Worm (Caenorhabditis elegans) whole organism, late embryonic: Measurements from ENCODE around the gene srh-134.
A peak's percentile ranks its signal among the peaks of the same experiment; 100 is the strongest.

Experiments
- K09A11.1 ChIP-seq: sonication (generic microtip); optimal IDR thresholded peaks from 2 replicates; lab custom pipeline; 2017; ENCODE audit warnings: antibody characterized with exemption, mild to moderate bottlenecking, missing genetic modification characterization, missing compliant biosample characterization; ENCODE audit not compliant: insufficient read depth
- Y22D7AL.16 ChIP-seq: sonication (generic microtip); optimal IDR thresholded peaks from 2 replicates; lab custom pipeline; 2016; ENCODE audit warnings: missing genetic modification characterization, missing compliant biosample characterization
- ama-1 ChIP-seq: fragments of 150-350 bp; optimal IDR thresholded peaks from 2 replicates; lab custom pipeline; 2014
- ceh-18 ChIP-seq: sonication (generic microtip); optimal IDR thresholded peaks from 2 replicates; lab custom pipeline; 2016; ENCODE audit warnings: missing genetic modification characterization, missing compliant biosample characterization
- ceh-19 ChIP-seq: fragments of 200-800 bp; sonication (Bioruptor generic); optimal IDR thresholded peaks from 2 replicates; lab custom pipeline; 2018; ENCODE audit warnings: mild to moderate bottlenecking, missing genetic modification characterization, missing compliant biosample characterization
- ceh-2 ChIP-seq: sonication (generic microtip); optimal IDR thresholded peaks from 2 replicates; lab custom pipeline; 2016; ENCODE audit warnings: missing genotype, missing genetic modification characterization, missing compliant biosample characterization
- ceh-45 ChIP-seq: fragments of 200-800 bp; sonication (Bioruptor generic); IDR thresholded peaks from 2 replicates; pipeline ENCODE4 v1.3.6; 2022; ENCODE audit warnings: missing genetic modification reagents, missing genetic modification characterization, missing compliant biosample characterization
- ceh-9 ChIP-seq: sonication (generic microtip); optimal IDR thresholded peaks from 2 replicates; lab custom pipeline; 2016; ENCODE audit warnings: mild to moderate bottlenecking, missing genetic modification characterization, inconsistent platforms, missing compliant biosample characterization
- dmd-4 ChIP-seq: sonication (generic microtip); optimal IDR thresholded peaks from 2 replicates; lab custom pipeline; 2016; ENCODE audit warnings: borderline replicate concordance, missing genetic modification characterization, missing compliant biosample characterization
- elt-2 ChIP-seq: sonication (generic microtip); optimal IDR thresholded peaks from 2 replicates; lab custom pipeline; 2016; ENCODE audit warnings: missing genetic modification reagents, missing genetic modification characterization, missing compliant biosample characterization
- fax-1 ChIP-seq: sonication (generic microtip); optimal IDR thresholded peaks from 2 replicates; lab custom pipeline; 2016; ENCODE audit warnings: missing genotype, missing genetic modification characterization, missing compliant biosample characterization
- fkh-10 ChIP-seq: fragments of 150-350 bp; optimal IDR thresholded peaks from 2 replicates; lab custom pipeline; 2014; ENCODE audit warnings: missing biosample characterization, missing genetic modification reagents, missing genetic modification characterization
- fkh-6 ChIP-seq: sonication (generic microtip); optimal IDR thresholded peaks from 2 replicates; lab custom pipeline; 2016; ENCODE audit warnings: missing genetic modification characterization, missing compliant biosample characterization
- gmeb-2 ChIP-seq: sonication (generic microtip); optimal IDR thresholded peaks from 2 replicates; lab custom pipeline; 2016; ENCODE audit warnings: missing genetic modification characterization, inconsistent platforms, missing compliant biosample characterization
- hlh-30 ChIP-seq: sonication (generic microtip); optimal IDR thresholded peaks from 2 replicates; lab custom pipeline; 2017; ENCODE audit warnings: antibody characterized with exemption, missing genetic modification characterization, missing compliant biosample characterization; ENCODE audit not compliant: insufficient read depth
- hlh-6 ChIP-seq: sonication (generic microtip); optimal IDR thresholded peaks from 2 replicates; lab custom pipeline; 2016; ENCODE audit warnings: missing genotype, missing genetic modification characterization, missing compliant biosample characterization
- lim-6 ChIP-seq: sonication (generic microtip); optimal IDR thresholded peaks from 2 replicates; lab custom pipeline; 2016; ENCODE audit warnings: missing genetic modification characterization, missing compliant biosample characterization
- lin-11 ChIP-seq: fragments of 200-800 bp; sonication (Bioruptor generic); optimal IDR thresholded peaks from 2 replicates; lab custom pipeline; 2018; ENCODE audit warnings: mild to moderate bottlenecking, missing genetic modification characterization, missing compliant biosample characterization
- madf-2 ChIP-seq: sonication (generic microtip); optimal IDR thresholded peaks from 2 replicates; lab custom pipeline; 2017; ENCODE audit warnings: missing genetic modification characterization, missing compliant biosample characterization
- nfya-1 ChIP-seq: sonication (generic microtip); optimal IDR thresholded peaks from 2 replicates; lab custom pipeline; 2017; ENCODE audit warnings: missing genetic modification characterization, mild to moderate bottlenecking, missing compliant biosample characterization, antibody characterized with exemption, moderate library complexity
- nhr-11 ChIP-seq: fragments of 150-350 bp; optimal IDR thresholded peaks from 2 replicates; lab custom pipeline; 2014; ENCODE audit warnings: missing biosample characterization, missing genetic modification characterization
- npax-4 ChIP-seq: sonication (generic microtip); optimal IDR thresholded peaks from 2 replicates; lab custom pipeline; 2016; ENCODE audit warnings: missing genetic modification characterization, missing compliant biosample characterization
- pag-3 ChIP-seq: sonication (generic microtip); optimal IDR thresholded peaks from 2 replicates; lab custom pipeline; 2016; ENCODE audit warnings: missing compliant biosample characterization, missing genetic modification characterization, borderline replicate concordance
- pat-9 ChIP-seq: fragments of 200-800 bp; sonication (Bioruptor generic); optimal IDR thresholded peaks from 2 replicates; lab custom pipeline; 2018; ENCODE audit warnings: mild to moderate bottlenecking, missing genetic modification characterization, moderate library complexity, missing compliant biosample characterization
- pha-2 ChIP-seq: sonication (generic microtip); optimal IDR thresholded peaks from 2 replicates; lab custom pipeline; 2017; ENCODE audit warnings: mild to moderate bottlenecking, missing genetic modification characterization, missing compliant biosample characterization
- pqm-1 ChIP-seq: sonication (generic microtip); optimal IDR thresholded peaks from 2 replicates; lab custom pipeline; 2016; ENCODE audit warnings: missing genetic modification characterization, missing compliant biosample characterization
- rnt-1 ChIP-seq: sonication (generic microtip); optimal IDR thresholded peaks from 2 replicates; lab custom pipeline; 2016; ENCODE audit warnings: missing genetic modification characterization, missing compliant biosample characterization
- sdc-2 ChIP-seq: sonication (generic microtip); optimal IDR thresholded peaks from 2 replicates; lab custom pipeline; 2016; ENCODE audit warnings: missing genotype, missing genetic modification characterization, missing compliant biosample characterization
- unc-3 ChIP-seq, 2 experiments: fragments of 200-800 bp in 1 of 2; sonication (Bioruptor generic) in 1 of 2; sonication (generic microtip) in 1 of 2; conservative IDR thresholded peaks in 1 of 2; optimal IDR thresholded peaks in 1 of 2; 2 replicates each; pipeline versions ENCODE4 v1.3.6 to Lab custom; 2016 to 2022; ENCODE audit warnings: missing compliant biosample characterization in 2 of 2, missing genetic modification characterization in 2 of 2, missing genetic modification reagents in 1 of 2
- unc-42 ChIP-seq: sonication (generic microtip); optimal IDR thresholded peaks from 2 replicates; lab custom pipeline; 2016; ENCODE audit warnings: missing genotype, missing genetic modification characterization, missing compliant biosample characterization
- zip-5 ChIP-seq: sonication (generic microtip); optimal IDR thresholded peaks from 2 replicates; lab custom pipeline; 2016; ENCODE audit warnings: missing genetic modification characterization, missing compliant biosample characterization
- ztf-16 ChIP-seq: sonication (generic microtip); optimal IDR thresholded peaks from 2 replicates; lab custom pipeline; 2017; ENCODE audit warnings: missing genetic modification characterization, missing compliant biosample characterization

srh-134 gene

DNA sequence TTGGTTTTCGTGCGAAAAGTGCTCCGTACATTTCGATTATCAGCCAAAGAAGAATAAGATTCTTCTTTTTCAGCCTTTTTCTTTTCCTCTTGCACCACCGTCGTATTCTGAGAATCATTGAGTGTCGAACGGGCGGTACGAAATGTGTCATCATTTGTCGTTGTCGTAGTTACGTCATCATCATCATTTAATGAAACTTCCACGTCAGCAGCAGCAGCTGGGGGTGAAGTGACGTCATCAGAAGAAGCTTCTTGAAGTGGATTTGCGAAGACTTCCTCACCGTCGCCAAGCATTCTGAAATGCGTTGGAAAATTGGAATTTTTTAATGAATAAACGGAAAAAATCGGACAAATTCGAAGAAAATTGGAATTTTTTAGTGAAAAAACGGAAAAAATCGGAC lies 37.3 kb downstream of the srh-134 start, which contains the start of gene snx-6:
TSS of gene snx-6 (minus strand) at position 294 of the 400 bp plus-strand sequence.
- no peak for TF ChIP-seq lin-11
- no peak for TF ChIP-seq ceh-2 (tag; lab: Kevin White, UChicago)
- no peak for TF ChIP-seq fax-1 (tag; lab: Kevin White, UChicago)
- no peak for TF ChIP-seq dmd-4 (tag; lab: Kevin White, UChicago)
- no peak for TF ChIP-seq lim-6 (tag; lab: Kevin White, UChicago)
- TF ChIP-seq zip-5 (tag; lab: Kevin White, UChicago) = no peak
- no peak for TF ChIP-seq pqm-1 (tag; lab: Kevin White, UChicago)
- no peak for TF ChIP-seq pat-9 (tag; lab: Kevin White, UChicago)
- TF ChIP-seq Y22D7AL.16 (tag; lab: Kevin White, UChicago) = no peak
- no peak for TF ChIP-seq ceh-9 (tag; lab: Kevin White, UChicago)
- TF ChIP-seq ama-1 (lab: Kevin White, UChicago) = no peak
- no peak for TF ChIP-seq rnt-1 (tag; lab: Kevin White, UChicago)
- TF ChIP-seq K09A11.1 (tag; lab: Kevin White, UChicago) = no peak
- TF ChIP-seq unc-3 (GFP tag; conservative IDR thresholded peaks at IDR 0.05; lab: Robert Waterston, UW) = no peak
- TF ChIP-seq unc-3 (tag; optimal IDR thresholded peaks at IDR 0.05; lab: Kevin White, UChicago) = no peak
- TF ChIP-seq gmeb-2 (tag; lab: Kevin White, UChicago) = no peak
- TF ChIP-seq pha-2 (tag; lab: Kevin White, UChicago) = no peak
- TF ChIP-seq ceh-18 (tag; lab: Kevin White, UChicago) = no peak
- TF ChIP-seq ztf-16 (tag; lab: Kevin White, UChicago) = no peak
- no peak for TF ChIP-seq pag-3 (tag; lab: Kevin White, UChicago)
- no peak for TF ChIP-seq nhr-11 (tag; lab: Kevin White, UChicago)

DNA sequence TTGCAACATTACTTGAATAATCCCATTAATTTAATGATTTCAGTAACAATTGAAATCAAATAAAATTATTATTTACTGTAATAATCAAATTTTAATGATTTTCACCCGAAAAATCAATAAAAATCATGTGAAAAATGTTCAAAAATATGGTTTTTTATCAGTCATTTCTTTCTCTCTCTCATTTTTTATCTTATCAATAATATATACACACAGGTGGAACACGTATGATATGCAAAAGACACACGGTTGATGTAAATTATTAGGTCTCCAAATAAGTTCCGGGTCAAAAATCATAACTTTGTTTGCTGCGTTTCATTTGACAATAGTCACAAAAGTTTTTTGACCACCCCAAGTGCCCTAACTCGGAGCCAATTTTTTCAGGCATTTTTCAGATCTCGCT lies 38.9 kb downstream of the srh-134 start:
- peak; percentile 52 for TF ChIP-seq elt-2 (tag; lab: Kevin White, UChicago)
- TF ChIP-seq fkh-10 = no peak
- TF ChIP-seq, all 69 proteins: peak for 1

DNA sequence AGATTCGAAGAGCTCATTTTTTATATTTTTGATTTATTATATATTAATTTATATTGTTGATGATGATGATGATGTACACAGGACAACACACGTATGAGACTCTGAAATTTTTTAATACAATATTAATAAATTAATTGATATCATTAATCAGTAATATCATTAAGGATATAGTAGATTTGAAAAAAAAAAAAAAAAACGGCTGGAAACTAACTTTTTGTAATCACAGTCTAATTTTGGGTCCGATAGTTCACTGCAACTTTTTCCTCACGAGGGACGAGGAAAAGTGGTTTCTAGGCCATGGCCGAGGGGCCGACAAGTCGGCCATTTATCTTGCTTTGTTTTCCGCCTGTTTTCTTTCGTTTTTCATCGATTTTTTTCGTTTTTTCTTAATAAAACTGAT lies 50.4 kb downstream of the srh-134 start, which contains the start of gene gck-3:
TSS of gene gck-3 (minus strand) at position 101 of the 400 bp plus-strand sequence.
- TF ChIP-seq ceh-45 (GFP tag; lab: Robert Waterston, UW) = no peak
- TF ChIP-seq ceh-19 (GFP tag; lab: Kevin White, UChicago) = no peak
- TF ChIP-seq hlh-30 (tag; lab: Kevin White, UChicago) = no peak
- no peak for TF ChIP-seq npax-4 (tag; lab: Kevin White, UChicago)
- no peak for TF ChIP-seq hlh-6 (tag; lab: Kevin White, UChicago)
- TF ChIP-seq sdc-2 = no peak
- no peak for TF ChIP-seq dmd-4 (tag; lab: Kevin White, UChicago)
- TF ChIP-seq nfya-1 (tag; lab: Kevin White, UChicago) = no peak
- TF ChIP-seq unc-42 (tag; lab: Kevin White, UChicago) = no peak
- TF ChIP-seq fkh-6 (tag; lab: Kevin White, UChicago) = no peak
- TF ChIP-seq madf-2 (tag; lab: Kevin White, UChicago) = no peak
- no peak for TF ChIP-seq ama-1 (lab: Kevin White, UChicago)
